Worm (Caenorhabditis elegans): ENCODE measurements around the gene B0416.10.

- TF ChIP-seq gmeb-1 (tag; optimal IDR thresholded peaks at IDR 0.05): no peak
- TF ChIP-seq aly-2 (tag; optimal IDR thresholded peaks at IDR 0.05): no peak
These were observed 44.2 kb downstream of the B0416.10 start for ce11 chrX:9230322-9230721.
